Worm (Caenorhabditis elegans): ENCODE data around the gene abu-8.

Gene abu-8

ce11 chrV:5144541-5144940 lies 49.9 kb downstream of the abu-8 start, which contains the start of gene F14F9.2:
Gene F14F9.2, plus strand, starts transcription at chrV:5144841.
- TF ChIP-seq egl-27 (tag; optimal IDR thresholded peaks at IDR 0.05), result no peak
- no peak for TF ChIP-seq ceh-82 (tag; optimal IDR thresholded peaks at IDR 0.05)
- no peak for TF ChIP-seq elt-3 (tag; optimal IDR thresholded peaks at IDR 0.05)
- no peak for TF ChIP-seq mdl-1 (tag; optimal IDR thresholded peaks at IDR 0.05)
- TF ChIP-seq ztf-11 (tag; optimal IDR thresholded peaks at IDR 0.05), result no peak
- no peak for TF ChIP-seq nhr-25 (tag; optimal IDR thresholded peaks at IDR 0.05)
- TF ChIP-seq lin-15B (tag; optimal IDR thresholded peaks at IDR 0.05), result no peak
- no peak for TF ChIP-seq daf-12 (tag; optimal IDR thresholded peaks at IDR 0.05)
- no peak for TF ChIP-seq fkh-10 (GFP tag; optimal IDR thresholded peaks at IDR 0.05)
- TF ChIP-seq zag-1 (tag; optimal IDR thresholded peaks at IDR 0.05), result no peak
- TF ChIP-seq egl-5 (tag; optimal IDR thresholded peaks at IDR 0.05), result no peak
- TF ChIP-seq nhr-77 (tag; optimal IDR thresholded peaks at IDR 0.05), result no peak
- TF ChIP-seq nhr-67 (tag; optimal IDR thresholded peaks at IDR 0.05), result no peak
- no peak for TF ChIP-seq fkh-2 (tag; optimal IDR thresholded peaks at IDR 0.05)
- no peak for TF ChIP-seq unc-39 (tag; optimal IDR thresholded peaks at IDR 0.05)
- no peak for TF ChIP-seq sea-2 (GFP tag; optimal IDR thresholded peaks at IDR 0.05)
- TF ChIP-seq ZK546.5 (tag; optimal IDR thresholded peaks at IDR 0.05), result no peak
- TF ChIP-seq fos-1 (tag; optimal IDR thresholded peaks at IDR 0.05), result no peak
- no peak for TF ChIP-seq snpc-4 (tag; optimal IDR thresholded peaks at IDR 0.05)
- TF ChIP-seq nhr-12 (tag; optimal IDR thresholded peaks at IDR 0.05), result no peak

- no peak for TF ChIP-seq snpc-4 (tag; optimal IDR thresholded peaks at IDR 0.05)
- TF ChIP-seq ceh-16 (tag; optimal IDR thresholded peaks at IDR 0.05), result no peak
- no peak for TF ChIP-seq ztf-4 (tag; optimal IDR thresholded peaks at IDR 0.05)
- no peak for TF ChIP-seq mdl-1 (tag; optimal IDR thresholded peaks at IDR 0.05)
- no peak for TF ChIP-seq lin-15B (tag; optimal IDR thresholded peaks at IDR 0.05)
- TF ChIP-seq nhr-237 (tag; optimal IDR thresholded peaks at IDR 0.05), result no peak
- TF ChIP-seq egl-5 (tag; optimal IDR thresholded peaks at IDR 0.05), result no peak
- no peak for TF ChIP-seq skn-1 (tag; optimal IDR thresholded peaks at IDR 0.05)
- TF ChIP-seq nhr-28 (tag; optimal IDR thresholded peaks at IDR 0.05), result no peak
- no peak for TF ChIP-seq nhr-43 (tag; optimal IDR thresholded peaks at IDR 0.05; ENCODE audit: poor library complexity, severe bottlenecking)
- no peak for TF ChIP-seq lin-39 (tag; optimal IDR thresholded peaks at IDR 0.05)
- TF ChIP-seq jun-1 (tag; optimal IDR thresholded peaks at IDR 0.05), result no peak
- no peak for TF ChIP-seq elt-2 (tag; optimal IDR thresholded peaks at IDR 0.05)
- TF ChIP-seq R02D3.7 (tag; optimal IDR thresholded peaks at IDR 0.05), result no peak
- TF ChIP-seq unc-62 (GFP tag; optimal IDR thresholded peaks at IDR 0.05), result no peak
Observed at ce11 chrV:5143785-5144184, 50.6 kb downstream of the abu-8 start, which contains the start of gene srh-129. Gene srh-129, minus strand, starts transcription at chrV:5143885.

Data from whole organism, L3 larva.